Fruit fly (Drosophila melanogaster) whole organism, embryonic: ENCODE results near the gene CG43245.

ENCODE experiments used
- Antp ChIP-seq: fragments of 200-800 bp; sonication (Bioruptor generic); optimal IDR thresholded peaks from 3 replicates; lab custom pipeline; 2016; ENCODE audit warnings: missing biosample characterization, missing genetic modification characterization
- CG12299 ChIP-seq: fragments of 200-800 bp; sonication (Bioruptor generic); optimal IDR thresholded peaks from 2 replicates; lab custom pipeline; 2018; ENCODE audit warnings: missing biosample characterization, mild to moderate bottlenecking, missing genetic modification characterization
- CG17328 ChIP-seq: fragments of 200-800 bp; sonication (Bioruptor generic); IDR thresholded peaks from 2 replicates; pipeline ENCODE4 v1.3.6; 2022; ENCODE audit warnings: missing biosample characterization, missing genetic modification characterization
- CG17802 ChIP-seq: fragments of 200-800 bp; sonication (Bioruptor generic); optimal IDR thresholded peaks from 2 replicates; lab custom pipeline; 2018; ENCODE audit warnings: missing biosample characterization, mild to moderate bottlenecking, missing genetic modification characterization, moderate library complexity
- CG18262 ChIP-seq: fragments of 200-800 bp; optimal IDR thresholded peaks from 3 replicates; lab custom pipeline; 2019; ENCODE audit warnings: missing biosample characterization, mild to moderate bottlenecking, missing genetic modification characterization, moderate library complexity
- CG18619 ChIP-seq: fragments of 200-800 bp; sonication (Bioruptor generic); optimal IDR thresholded peaks from 3 replicates; lab custom pipeline; 2017; ENCODE audit warnings: missing biosample characterization, mild to moderate bottlenecking, missing genetic modification characterization
- CG2116 ChIP-seq: fragments of 200-800 bp; sonication (Bioruptor generic); optimal IDR thresholded peaks from 3 replicates; lab custom pipeline; 2018; ENCODE audit warnings: missing biosample characterization, mild to moderate bottlenecking, missing genetic modification characterization
- CG2199 ChIP-seq: fragments of 200-800 bp; sonication (Bioruptor generic); IDR thresholded peaks from 3 replicates; pipeline ENCODE4 v1.3.6; 2022; ENCODE audit warnings: missing biosample characterization, missing genetic modification characterization
- CG32772 ChIP-seq: fragments of 200-800 bp; sonication (Bioruptor generic); IDR thresholded peaks from 2 replicates; pipeline ENCODE4 v1.3.6; 2022; ENCODE audit warnings: missing biosample characterization, missing genetic modification characterization
- CG4820 ChIP-seq: fragments of 200-800 bp; sonication (Bioruptor generic); optimal IDR thresholded peaks from 3 replicates; lab custom pipeline; 2016; ENCODE audit warnings: missing biosample characterization, missing genetic modification characterization
- CG6254 ChIP-seq: fragments of 200-800 bp; sonication (Bioruptor generic); optimal IDR thresholded peaks from 3 replicates; lab custom pipeline; 2017; ENCODE audit warnings: mild to moderate bottlenecking, missing biosample characterization, missing genetic modification reagents, missing genetic modification characterization
- CG6854 ChIP-seq: fragments of 200-800 bp; sonication (Bioruptor generic); optimal IDR thresholded peaks from 3 replicates; lab custom pipeline; 2017; ENCODE audit warnings: missing biosample characterization, mild to moderate bottlenecking, missing genetic modification characterization
- CG8765 ChIP-seq: fragments of 200-800 bp; sonication (Bioruptor generic); IDR thresholded peaks from 2 replicates; pipeline ENCODE4 v1.3.6; 2022; ENCODE audit warnings: missing biosample characterization, missing genetic modification characterization
- CG9932 ChIP-seq: fragments of 200-800 bp; sonication (Bioruptor generic); IDR thresholded peaks from 2 replicates; pipeline ENCODE4 v1.3.6; 2022; ENCODE audit warnings: missing biosample characterization, missing genetic modification characterization
- D19A ChIP-seq: fragments of 200-800 bp; optimal IDR thresholded peaks from 3 replicates; lab custom pipeline; 2019; ENCODE audit warnings: missing biosample characterization, mild to moderate bottlenecking, missing genetic modification characterization, moderate library complexity
- Hmx ChIP-seq: fragments of 200-800 bp; sonication (Bioruptor generic); optimal IDR thresholded peaks from 2 replicates; lab custom pipeline; 2016; ENCODE audit warnings: missing biosample characterization, missing genetic modification characterization
- Max ChIP-seq: fragments of 200-800 bp; sonication (Bioruptor generic); optimal IDR thresholded peaks from 2 replicates; lab custom pipeline; 2016; ENCODE audit warnings: missing biosample characterization, mild to moderate bottlenecking, missing genetic modification characterization
- Mrtf ChIP-seq: fragments of 200-800 bp; sonication (Bioruptor generic); IDR thresholded peaks from 3 replicates; pipeline ENCODE4 v1.3.6; 2022; ENCODE audit warnings: missing biosample characterization, missing genetic modification characterization
- Myb ChIP-seq: fragments of 200-800 bp; sonication (Bioruptor generic); optimal IDR thresholded peaks from 2 replicates; lab custom pipeline; 2016; ENCODE audit warnings: missing biosample characterization, missing genetic modification characterization
- Neu2 ChIP-seq: fragments of 200-800 bp; sonication (Bioruptor generic); optimal IDR thresholded peaks from 3 replicates; lab custom pipeline; 2016; ENCODE audit warnings: missing biosample characterization, missing genetic modification characterization, borderline replicate concordance
- Nf-YA ChIP-seq: fragments of 200-800 bp; sonication (Bioruptor generic); IDR thresholded peaks from 2 replicates; pipeline ENCODE4 v1.3.6; 2022; ENCODE audit warnings: missing biosample characterization, missing genetic modification characterization
- NfI ChIP-seq: fragments of 200-800 bp; sonication (Bioruptor generic); optimal IDR thresholded peaks from 3 replicates; lab custom pipeline; 2018; ENCODE audit warnings: missing biosample characterization, mild to moderate bottlenecking, missing genetic modification characterization, moderate library complexity
- Oli ChIP-seq: fragments of 200-800 bp; sonication (Bioruptor generic); optimal IDR thresholded peaks from 2 replicates; lab custom pipeline; 2018; ENCODE audit warnings: missing biosample characterization, mild to moderate bottlenecking, missing genetic modification characterization, moderate library complexity
- Ptx1 ChIP-seq: fragments of 200-800 bp; sonication (Bioruptor generic); IDR thresholded peaks from 2 replicates; pipeline ENCODE4 v1.3.6; 2022; ENCODE audit warnings: missing biosample characterization, missing genetic modification characterization
- Tbp ChIP-seq: fragments of >200 bp; optimal IDR thresholded peaks from 2 replicates; lab custom pipeline; 2018; ENCODE audit warnings: missing biosample characterization, missing genetic modification characterization
- Trl ChIP-seq, 3 experiments: fragments of >200 bp in 2 of 3; fragments of 200-800 bp in 1 of 3; sonication (Bioruptor generic) in 1 of 3; optimal IDR thresholded peaks; 2 replicates in 1 of 3; 3 replicates in 2 of 3; lab custom pipeline; 2016 to 2017; ENCODE audit warnings: missing biosample characterization in 1 of 3, missing genetic modification characterization in 1 of 3
- ab ChIP-seq: fragments of 200-800 bp; sonication (Bioruptor generic); optimal IDR thresholded peaks from 2 replicates; lab custom pipeline; 2016; ENCODE audit warnings: missing biosample characterization, missing genetic modification characterization
- bbx ChIP-seq: fragments of 200-800 bp; sonication (Bioruptor generic); IDR thresholded peaks from 2 replicates; pipeline ENCODE4 v1.3.6; 2022; ENCODE audit warnings: missing biosample characterization, missing genetic modification characterization; ENCODE audit not compliant: partially characterized antibody
- cas ChIP-seq: fragments of 200-800 bp; sonication (Bioruptor generic); IDR thresholded peaks from 2 replicates; pipeline ENCODE4 v1.3.6; 2022; ENCODE audit warnings: missing biosample characterization, missing genetic modification characterization
- chif ChIP-seq, 2 experiments: fragments of 200-800 bp; sonication (Bioruptor generic); optimal IDR thresholded peaks; 3 replicates each; lab custom pipeline; 2016; ENCODE audit warnings: missing biosample characterization in 2 of 2, missing genetic modification characterization in 2 of 2
- corto ChIP-seq: fragments of 200-800 bp; sonication (Bioruptor generic); optimal IDR thresholded peaks from 2 replicates; lab custom pipeline; 2016; ENCODE audit warnings: missing biosample characterization, mild to moderate bottlenecking, missing genetic modification characterization, moderate library complexity
- crp ChIP-seq, 2 experiments: fragments of 200-800 bp; sonication (Bioruptor generic); optimal IDR thresholded peaks; 2 replicates in 1 of 2; 3 replicates in 1 of 2; lab custom pipeline; 2017; ENCODE audit warnings: missing biosample characterization in 2 of 2, missing genetic modification characterization in 2 of 2, mild to moderate bottlenecking in 1 of 2, moderate library complexity in 1 of 2
- da ChIP-seq: fragments of 200-800 bp; sonication (Bioruptor generic); optimal IDR thresholded peaks from 2 replicates; lab custom pipeline; 2016; ENCODE audit warnings: missing biosample characterization, missing genetic modification characterization
- dati ChIP-seq: fragments of 200-800 bp; sonication (Bioruptor generic); IDR thresholded peaks from 2 replicates; pipeline ENCODE4 v1.3.6; 2022; ENCODE audit warnings: missing biosample characterization, missing genetic modification characterization
- fru ChIP-seq: fragments of >200 bp; optimal IDR thresholded peaks from 2 replicates; lab custom pipeline; 2017
- gsb-n ChIP-seq: fragments of 200-800 bp; sonication (Bioruptor generic); optimal IDR thresholded peaks from 3 replicates; lab custom pipeline; 2018; ENCODE audit warnings: missing biosample characterization, mild to moderate bottlenecking, missing genetic modification characterization
- ind ChIP-seq: fragments of 200-800 bp; sonication (Bioruptor generic); optimal IDR thresholded peaks from 3 replicates; lab custom pipeline; 2016; ENCODE audit warnings: missing biosample characterization, missing genetic modification characterization
- inv ChIP-seq: fragments of 200-800 bp; sonication (Bioruptor generic); IDR thresholded peaks from 2 replicates; pipeline ENCODE4 v1.3.6; 2022; ENCODE audit warnings: missing biosample characterization, missing genetic modification characterization; ENCODE audit not compliant: partially characterized antibody
- oc ChIP-seq: fragments of 200-800 bp; sonication (Bioruptor generic); optimal IDR thresholded peaks from 2 replicates; lab custom pipeline; 2018; ENCODE audit warnings: missing biosample characterization, mild to moderate bottlenecking, missing genetic modification characterization, moderate library complexity
- onecut ChIP-seq: fragments of 200-800 bp; sonication (Bioruptor generic); IDR thresholded peaks from 2 replicates; pipeline ENCODE4 v1.3.6; 2022; ENCODE audit warnings: missing biosample characterization, missing genetic modification characterization
- otp ChIP-seq: fragments of 200-800 bp; sonication (Bioruptor generic); IDR thresholded peaks from 3 replicates; pipeline ENCODE4, ENCODE4 v1.3.6; 2022; ENCODE audit warnings: missing biosample characterization, missing genetic modification characterization
- phol ChIP-seq: fragments of 200-800 bp; sonication (Bioruptor generic); optimal IDR thresholded peaks from 3 replicates; lab custom pipeline; 2018; ENCODE audit warnings: missing biosample characterization, mild to moderate bottlenecking, missing genetic modification characterization, moderate library complexity
- scrt ChIP-seq: fragments of 200-800 bp; sonication (Bioruptor generic); optimal IDR thresholded peaks from 2 replicates; lab custom pipeline; 2018; ENCODE audit warnings: missing biosample characterization, mild to moderate bottlenecking, missing genetic modification characterization, moderate library complexity
- sima ChIP-seq: fragments of 200-800 bp; sonication (Bioruptor generic); optimal IDR thresholded peaks from 2 replicates; lab custom pipeline; 2016; ENCODE audit warnings: missing biosample characterization, missing genetic modification characterization
- sisA ChIP-seq: fragments of 200-800 bp; sonication (Bioruptor generic); IDR thresholded peaks from 2 replicates; pipeline ENCODE4 v1.3.6; 2022; ENCODE audit warnings: missing biosample characterization, missing genetic modification characterization
- so ChIP-seq: fragments of 200-800 bp; sonication (Bioruptor generic); IDR thresholded peaks from 3 replicates; pipeline ENCODE4 v1.3.6; 2022; ENCODE audit warnings: missing biosample characterization, missing genetic modification characterization
- sr ChIP-seq: fragments of 200-800 bp; sonication (Bioruptor generic); IDR thresholded peaks from 3 replicates; pipeline ENCODE4 v1.3.6; 2022; ENCODE audit warnings: missing biosample characterization, missing genetic modification characterization
- tgo ChIP-seq: fragments of 200-800 bp; sonication (Bioruptor generic); IDR thresholded peaks from 3 replicates; pipeline ENCODE4 v1.3.6; 2022; ENCODE audit warnings: missing biosample characterization, missing genetic modification characterization
- toy ChIP-seq: fragments of 200-800 bp; sonication (Bioruptor generic); IDR thresholded peaks from 2 replicates; pipeline ENCODE4 v1.3.6; 2022; ENCODE audit warnings: missing biosample characterization, missing genetic modification characterization
- zen ChIP-seq: fragments of 200-800 bp; sonication (Bioruptor generic); optimal IDR thresholded peaks from 3 replicates; lab custom pipeline; 2018; ENCODE audit warnings: missing biosample characterization, mild to moderate bottlenecking, missing genetic modification characterization, moderate library complexity

The CG43245 gene

dm6 chr3L:10759793-10760651, 11.7 kb upstream of the CG43245 start (continued):
- TF ChIP-seq Max (GFP tag; lab: Kevin White, UChicago) (peak; percentile 25), otp (GFP tag; lab: Robert Waterston, UW) (no peak), inv (GFP tag; lab: Robert Waterston, UW) (no peak), tgo (GFP tag; lab: Robert Waterston, UW) (peak; percentile 49; the same call in 2 of the 3 replicates), NfI (peak; percentile 41), scrt (no peak), Tbp (GFP tag; lab: Kevin White, UChicago) (no peak), sima (GFP tag; lab: Kevin White, UChicago) (no peak), CG4820 (GFP tag; lab: Kevin White, UChicago) (peak; percentile 54), dati (no peak), Mrtf (GFP tag; lab: Robert Waterston, UW) (no peak), sisA (GFP tag; lab: Robert Waterston, UW) (peak; percentile 62), fru (no peak), CG6254 (GFP tag; lab: Kevin White, UChicago) (peak; percentile 60), D19A (tag; lab: Kevin White, UChicago) (peak; percentile 72), CG17328 (GFP tag; lab: Robert Waterston, UW) (no peak), Trl (optimal IDR thresholded peaks at IDR 0.05; lab: Kevin White, UChicago) (no peak), Trl (GFP tag; optimal IDR thresholded peaks at IDR 0.05; lab: Kevin White, UChicago) (peak; percentile 28), cas (GFP tag; lab: Robert Waterston, UW) (no peak), gsb-n (tag; lab: Kevin White, UChicago) (peak; percentile 72), sr (GFP tag; lab: Robert Waterston, UW) (no peak), ab (GFP tag; lab: Kevin White, UChicago) (no peak), Hmx (GFP tag; lab: Kevin White, UChicago) (no peak), oc (tag; lab: Kevin White, UChicago) (peak; percentile 50), CG2199 (GFP tag; lab: Robert Waterston, UW) (no peak), ind (GFP tag; lab: Kevin White, UChicago) (peak; percentile 28), Antp (GFP tag; lab: Kevin White, UChicago) (no peak), Myb (GFP tag; lab: Kevin White, UChicago) (no peak), phol (tag; lab: Kevin White, UChicago) (peak; percentile 87), zen (tag; lab: Kevin White, UChicago) (no peak), toy (GFP tag; lab: Robert Waterston, UW) (no peak), bbx (GFP tag; lab: Robert Waterston, UW) (no peak), Nf-YA (GFP tag; lab: Robert Waterston, UW) (no peak), crp (GFP tag; optimal IDR thresholded peaks at IDR 0.05; lab: Kevin White, UChicago) (peak in 1 of 2 experiments; percentile 13), CG6854 (GFP tag; lab: Kevin White, UChicago) (no peak), Ptx1 (GFP tag; lab: Robert Waterston, UW) (peak; percentile 63), Neu2 (GFP tag; lab: Kevin White, UChicago) (no peak), CG18619 (GFP tag; lab: Kevin White, UChicago) (peak; percentile 53), CG32772 (no peak), da (GFP tag; lab: Kevin White, UChicago) (no peak), CG17802 (tag; lab: Kevin White, UChicago) (no peak), CG18262 (tag; lab: Kevin White, UChicago) (peak; percentile 85), CG8765 (no peak), chif (GFP tag; optimal IDR thresholded peaks at IDR 0.05; lab: Kevin White, UChicago) (peak; percentile 31 to 51), CG12299 (tag; lab: Kevin White, UChicago) (no peak), CG9932 (GFP tag; lab: Robert Waterston, UW) (no peak), Oli (tag; lab: Kevin White, UChicago) (peak; percentile 85), so (0 out of 3 replicates have a peak, but pooled peaks have one; percentile 42), onecut (GFP tag; lab: Robert Waterston, UW) (no peak), CG2116 (GFP tag; lab: Kevin White, UChicago) (no peak), corto (GFP tag; lab: Kevin White, UChicago) (peak; percentile 21)
